Worm (Caenorhabditis elegans): Measurements from ENCODE around the gene mdt-6.

The mdt-6 gene

DNA sequence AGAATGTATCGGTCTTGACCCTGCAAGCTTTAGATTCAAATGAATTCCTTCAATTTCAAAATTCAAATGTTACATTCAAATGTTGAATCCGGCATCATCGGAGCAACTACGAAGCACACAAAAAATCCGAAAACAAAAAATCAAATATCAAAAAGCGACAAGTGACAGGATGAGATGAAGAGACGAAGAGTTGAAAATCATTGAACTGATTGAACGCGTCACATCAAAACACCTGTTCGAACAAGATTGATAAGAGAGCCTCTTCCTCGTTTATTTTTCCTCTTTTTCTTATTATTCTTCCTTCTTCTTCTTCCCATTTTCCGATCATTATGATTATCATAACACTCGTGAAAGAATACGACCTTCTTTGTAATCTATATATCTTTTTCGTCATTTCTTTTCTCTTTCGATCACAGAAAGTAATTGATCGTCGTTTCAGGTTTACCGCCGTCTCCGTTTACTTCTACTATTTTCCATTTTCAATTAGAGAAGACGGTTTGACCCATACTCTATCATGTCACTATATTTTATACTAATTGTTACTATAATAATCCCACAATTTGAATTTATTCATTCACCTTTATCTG is 26.2 kb upstream of the mdt-6 start, which contains the start of gene VC5.2:
Gene VC5.2 (plus strand): TSS at position 439 of the 587 bp plus-strand sequence.
- no peak for TF ChIP-seq ztf-29 (GFP tag; IDR thresholded peaks at IDR 0.05)
- TF ChIP-seq ref-1 (GFP tag; conservative IDR thresholded peaks at IDR 0.05), result no peak
- no peak for TF ChIP-seq cog-1 (tag; optimal IDR thresholded peaks at IDR 0.05)
- TF ChIP-seq klf-2 (GFP tag; conservative IDR thresholded peaks at IDR 0.05), result no peak
- TF ChIP-seq T22C8.4 (GFP tag; IDR thresholded peaks at IDR 0.05), result no peak
- no peak for TF ChIP-seq med-1 (GFP tag; optimal IDR thresholded peaks at IDR 0.05; ENCODE audit: insufficient read depth)
- no peak for TF ChIP-seq ztf-23 (GFP tag; IDR thresholded peaks at IDR 0.05)
- TF ChIP-seq flt-1 (GFP tag; IDR thresholded peaks at IDR 0.05), result no peak
- TF ChIP-seq tab-1 (GFP tag; IDR thresholded peaks at IDR 0.05), result no peak

DNA sequence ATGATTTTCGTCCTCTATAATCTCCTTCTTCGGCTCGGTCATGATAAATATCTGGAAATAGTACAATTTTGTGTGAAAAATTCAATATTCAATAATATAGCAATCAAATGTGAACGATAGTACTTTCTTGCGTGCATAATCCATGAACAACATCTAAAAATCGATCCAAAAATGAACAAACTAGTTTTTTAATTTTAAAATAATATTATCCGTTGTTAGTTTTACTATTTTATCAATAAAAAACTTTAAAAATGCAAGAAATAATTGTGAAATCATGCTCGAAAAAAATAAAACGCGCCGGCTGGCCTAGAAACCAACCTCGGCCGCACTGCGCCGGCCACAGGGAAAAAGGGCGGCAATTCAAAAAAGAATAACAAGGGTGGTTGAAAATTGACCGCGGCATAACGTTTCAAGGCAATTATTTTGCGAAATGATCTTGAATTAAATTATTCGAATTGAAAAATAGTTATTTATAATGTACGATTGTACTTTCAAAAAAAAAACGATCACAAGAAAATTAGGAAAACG is 25.3 kb upstream of the mdt-6 start, which contains the start of gene mys-1:
Gene mys-1 (minus strand): TSS at position 51 of the 528 bp plus-strand sequence.
- TF ChIP-seq tab-1 (GFP tag; IDR thresholded peaks at IDR 0.05) (no peak), ztf-23 (GFP tag; IDR thresholded peaks at IDR 0.05) (peak; percentile 70)

ce11 chrV:7079388-7079787 is 20.0 kb upstream of the mdt-6 start:
- TF ChIP-seq tab-1 (GFP tag; IDR thresholded peaks at IDR 0.05) (no peak), T22C8.4 (GFP tag; IDR thresholded peaks at IDR 0.05) (no peak), ztf-23 (GFP tag; IDR thresholded peaks at IDR 0.05) (no peak), cog-1 (tag; optimal IDR thresholded peaks at IDR 0.05) (no peak), ztf-29 (GFP tag; IDR thresholded peaks at IDR 0.05) (no peak), med-1 (GFP tag; optimal IDR thresholded peaks at IDR 0.05; ENCODE audit: insufficient read depth) (no peak), flt-1 (GFP tag; IDR thresholded peaks at IDR 0.05) (no peak), ref-1 (GFP tag; conservative IDR thresholded peaks at IDR 0.05) (no peak), klf-2 (GFP tag; conservative IDR thresholded peaks at IDR 0.05) (no peak)

- TF ChIP-seq tab-1 (GFP tag; IDR thresholded peaks at IDR 0.05), result no peak
Measured at ce11 chrV:7078765-7079164, 19.3 kb upstream of the mdt-6 start.

DNA sequence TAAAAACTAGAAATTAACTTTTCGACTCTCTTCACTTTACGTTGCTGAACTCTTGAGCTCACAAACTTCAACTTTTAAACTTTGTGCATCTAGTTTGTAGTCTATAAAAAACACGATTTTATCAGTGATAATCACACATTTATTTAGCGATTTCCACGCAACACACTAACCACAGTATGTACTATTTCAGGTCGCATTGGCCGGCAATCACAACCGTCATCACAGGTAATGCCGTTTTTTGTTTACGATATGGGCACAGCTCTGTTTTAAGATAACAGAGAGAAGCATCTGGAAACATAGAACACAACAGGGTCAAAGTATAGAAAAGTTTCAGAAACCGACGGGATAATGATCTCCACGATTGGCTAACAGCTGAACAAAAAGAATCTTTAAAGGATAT is 16.7 kb upstream of the mdt-6 start:
- TF ChIP-seq cog-1 (tag; optimal IDR thresholded peaks at IDR 0.05) (no peak), klf-2 (GFP tag; conservative IDR thresholded peaks at IDR 0.05) (no peak), flt-1 (GFP tag; IDR thresholded peaks at IDR 0.05) (no peak), ztf-29 (GFP tag; IDR thresholded peaks at IDR 0.05) (no peak), med-1 (GFP tag; optimal IDR thresholded peaks at IDR 0.05; ENCODE audit: insufficient read depth) (no peak), ref-1 (GFP tag; conservative IDR thresholded peaks at IDR 0.05) (no peak), ztf-23 (GFP tag; IDR thresholded peaks at IDR 0.05) (no peak), T22C8.4 (GFP tag; IDR thresholded peaks at IDR 0.05) (no peak), tab-1 (GFP tag; IDR thresholded peaks at IDR 0.05) (no peak)

- TF ChIP-seq tab-1 (GFP tag; IDR thresholded peaks at IDR 0.05) (no peak), ref-1 (GFP tag; conservative IDR thresholded peaks at IDR 0.05) (no peak), med-1 (GFP tag; optimal IDR thresholded peaks at IDR 0.05; ENCODE audit: insufficient read depth) (no peak), ztf-29 (GFP tag; IDR thresholded peaks at IDR 0.05) (no peak), ztf-23 (GFP tag; IDR thresholded peaks at IDR 0.05) (no peak), flt-1 (GFP tag; IDR thresholded peaks at IDR 0.05) (no peak), klf-2 (GFP tag; conservative IDR thresholded peaks at IDR 0.05) (no peak), T22C8.4 (GFP tag; IDR thresholded peaks at IDR 0.05) (no peak), cog-1 (tag; optimal IDR thresholded peaks at IDR 0.05) (no peak)
Measured at ce11 chrV:7075646-7076045, 16.2 kb upstream of the mdt-6 start, which contains the start of gene npa-1. Gene npa-1, plus strand, starts transcription at chrV:7075787.

- TF ChIP-seq ztf-29 (GFP tag; IDR thresholded peaks at IDR 0.05) (no peak), ztf-23 (GFP tag; IDR thresholded peaks at IDR 0.05) (no peak), tab-1 (GFP tag; IDR thresholded peaks at IDR 0.05) (no peak), ref-1 (GFP tag; conservative IDR thresholded peaks at IDR 0.05) (no peak), flt-1 (GFP tag; IDR thresholded peaks at IDR 0.05) (no peak), cog-1 (tag; optimal IDR thresholded peaks at IDR 0.05) (no peak), klf-2 (GFP tag; conservative IDR thresholded peaks at IDR 0.05) (no peak), T22C8.4 (GFP tag; IDR thresholded peaks at IDR 0.05) (no peak), med-1 (GFP tag; optimal IDR thresholded peaks at IDR 0.05; ENCODE audit: insufficient read depth) (no peak)
Measured at ce11 chrV:7072309-7072708, 12.9 kb upstream of the mdt-6 start, which contains the start of gene F27B10.1. Gene F27B10.1, plus strand, starts transcription at chrV:7072609.

DNA sequence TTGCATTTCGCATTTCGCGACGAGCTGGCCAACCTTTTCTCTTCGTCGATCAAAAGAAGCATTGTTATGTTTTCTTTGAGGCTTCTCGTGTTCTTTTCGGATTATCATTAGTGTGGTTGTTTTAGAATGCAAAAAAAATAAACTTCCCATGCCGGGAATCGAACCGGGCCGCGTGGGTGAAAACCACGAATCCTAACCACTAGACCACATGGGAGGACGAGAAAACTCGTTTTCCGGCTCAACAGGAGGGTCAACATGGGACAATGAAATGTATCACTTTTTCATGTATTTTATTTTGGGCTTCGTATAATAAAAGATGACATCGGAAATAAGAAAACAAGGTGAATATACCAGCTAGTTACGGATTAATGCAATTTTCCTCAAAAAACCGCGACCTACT is 10.2 kb upstream of the mdt-6 start:
- no peak for TF ChIP-seq ztf-23 (GFP tag; IDR thresholded peaks at IDR 0.05)
- no peak for TF ChIP-seq klf-2 (GFP tag; conservative IDR thresholded peaks at IDR 0.05)
- TF ChIP-seq tab-1 (GFP tag; IDR thresholded peaks at IDR 0.05), result no peak
- no peak for TF ChIP-seq ztf-29 (GFP tag; IDR thresholded peaks at IDR 0.05)
- no peak for TF ChIP-seq cog-1 (tag; optimal IDR thresholded peaks at IDR 0.05)
- TF ChIP-seq ref-1 (GFP tag; conservative IDR thresholded peaks at IDR 0.05), result no peak
- no peak for TF ChIP-seq med-1 (GFP tag; optimal IDR thresholded peaks at IDR 0.05; ENCODE audit: insufficient read depth)
- no peak for TF ChIP-seq flt-1 (GFP tag; IDR thresholded peaks at IDR 0.05)
- no peak for TF ChIP-seq T22C8.4 (GFP tag; IDR thresholded peaks at IDR 0.05)

DNA sequence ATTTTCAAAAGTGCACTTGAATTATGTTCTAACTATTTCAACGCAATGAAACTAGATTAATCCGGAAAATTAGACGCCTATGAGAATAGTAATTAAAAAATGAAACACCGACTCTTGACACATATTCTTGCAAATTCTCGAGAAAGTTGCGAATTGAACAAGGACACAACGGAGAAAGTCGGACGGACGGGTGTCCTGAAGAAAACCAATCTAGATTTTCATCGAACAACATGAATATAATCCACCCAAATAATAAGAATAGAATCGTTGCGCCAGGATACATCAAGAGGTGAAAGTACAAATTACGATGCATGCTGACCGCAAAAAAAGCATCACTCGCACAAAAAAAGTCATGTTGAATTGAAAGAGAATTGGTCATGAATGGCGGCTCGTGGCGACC is 9.4 kb upstream of the mdt-6 start:
- no peak for TF ChIP-seq flt-1 (GFP tag; IDR thresholded peaks at IDR 0.05)
- TF ChIP-seq cog-1 (tag; optimal IDR thresholded peaks at IDR 0.05), result no peak
- no peak for TF ChIP-seq T22C8.4 (GFP tag; IDR thresholded peaks at IDR 0.05)
- no peak for TF ChIP-seq klf-2 (GFP tag; conservative IDR thresholded peaks at IDR 0.05)
- TF ChIP-seq tab-1 (GFP tag; IDR thresholded peaks at IDR 0.05), result no peak
- no peak for TF ChIP-seq med-1 (GFP tag; optimal IDR thresholded peaks at IDR 0.05; ENCODE audit: insufficient read depth)
- no peak for TF ChIP-seq ztf-23 (GFP tag; IDR thresholded peaks at IDR 0.05)

ce11 chrV:7065226-7065625 is 5.8 kb upstream of the mdt-6 start, which contains the start of gene Y57E12AR.1:
Gene Y57E12AR.1, minus strand, starts transcription at chrV:7065326.
- no peak for TF ChIP-seq flt-1 (GFP tag; IDR thresholded peaks at IDR 0.05)
- no peak for TF ChIP-seq ref-1 (GFP tag; conservative IDR thresholded peaks at IDR 0.05)
- no peak for TF ChIP-seq ztf-29 (GFP tag; IDR thresholded peaks at IDR 0.05)
- TF ChIP-seq med-1 (GFP tag; optimal IDR thresholded peaks at IDR 0.05; ENCODE audit: insufficient read depth), result no peak
- no peak for TF ChIP-seq cog-1 (tag; optimal IDR thresholded peaks at IDR 0.05)
- no peak for TF ChIP-seq T22C8.4 (GFP tag; IDR thresholded peaks at IDR 0.05)
- TF ChIP-seq tab-1 (GFP tag; IDR thresholded peaks at IDR 0.05), result no peak
- TF ChIP-seq klf-2 (GFP tag; conservative IDR thresholded peaks at IDR 0.05), result no peak
- no peak for TF ChIP-seq ztf-23 (GFP tag; IDR thresholded peaks at IDR 0.05)
